Fruit fly (Drosophila melanogaster) whole organism, embryonic: ENCODE measurements around the gene Dhc93AB.
A peak's percentile ranks its signal among the peaks of the same experiment; 100 is the strongest.

Source experiments
- CG1024 ChIP-seq: fragments of 200-800 bp; sonication (Bioruptor generic); IDR thresholded peaks from 2 replicates; pipeline ENCODE4 v1.3.6; 2022; ENCODE audit warnings: missing biosample characterization, missing genetic modification characterization
- CG10274 ChIP-seq: fragments of 200-800 bp; sonication (Bioruptor generic); optimal IDR thresholded peaks from 3 replicates; lab custom pipeline; 2017; ENCODE audit warnings: missing biosample characterization, mild to moderate bottlenecking, missing genetic modification characterization
- CG10366 ChIP-seq: fragments of 200-800 bp; sonication (Bioruptor generic); IDR thresholded peaks from 2 replicates; pipeline ENCODE4 v1.3.6; 2022; ENCODE audit warnings: missing biosample characterization, missing genetic modification characterization
- CG10979 ChIP-seq: fragments of 200-800 bp; sonication (Bioruptor generic); optimal IDR thresholded peaks from 2 replicates; lab custom pipeline; 2018; ENCODE audit warnings: missing biosample characterization, mild to moderate bottlenecking, missing genetic modification characterization, moderate library complexity
- CG11085 ChIP-seq: fragments of 200-800 bp; sonication (Bioruptor generic); IDR thresholded peaks from 2 replicates; pipeline ENCODE4 v1.3.6; 2022; ENCODE audit warnings: missing biosample characterization, missing genetic modification characterization
- CG12299 ChIP-seq: fragments of 200-800 bp; sonication (Bioruptor generic); optimal IDR thresholded peaks from 2 replicates; lab custom pipeline; 2018; ENCODE audit warnings: missing biosample characterization, mild to moderate bottlenecking, missing genetic modification characterization
- CG13296 ChIP-seq: fragments of 200-800 bp; sonication (Bioruptor generic); optimal IDR thresholded peaks from 3 replicates; lab custom pipeline; 2018; ENCODE audit warnings: missing biosample characterization, mild to moderate bottlenecking, missing genetic modification characterization
- CG13775 ChIP-seq: fragments of 200-800 bp; sonication (Bioruptor generic); optimal IDR thresholded peaks from 3 replicates; lab custom pipeline; 2017; ENCODE audit warnings: missing biosample characterization, mild to moderate bottlenecking, missing genetic modification characterization
- CG17612 ChIP-seq: fragments of 200-800 bp; sonication (Bioruptor generic); IDR thresholded peaks from 2 replicates; pipeline ENCODE4 v1.3.6; 2022; ENCODE audit warnings: missing biosample characterization, missing genetic modification characterization
- CG17912 ChIP-seq: fragments of 200-800 bp; sonication (Bioruptor generic); optimal IDR thresholded peaks from 2 replicates; lab custom pipeline; 2018; ENCODE audit warnings: missing biosample characterization, mild to moderate bottlenecking, missing genetic modification characterization
- CG2116 ChIP-seq: fragments of 200-800 bp; sonication (Bioruptor generic); optimal IDR thresholded peaks from 3 replicates; lab custom pipeline; 2018; ENCODE audit warnings: missing biosample characterization, mild to moderate bottlenecking, missing genetic modification characterization
- CG2678 ChIP-seq: fragments of 200-800 bp; sonication (Bioruptor generic); optimal IDR thresholded peaks from 3 replicates; lab custom pipeline; 2019; ENCODE audit warnings: missing biosample characterization, mild to moderate bottlenecking, missing genetic modification characterization, moderate library complexity
- CG32532 ChIP-seq: fragments of 200-800 bp; sonication (Bioruptor generic); IDR thresholded peaks from 2 replicates; pipeline ENCODE4 v1.3.6; 2022; ENCODE audit warnings: missing biosample characterization, missing genetic modification characterization
- CG33213 ChIP-seq: fragments of 200-800 bp; sonication (Bioruptor generic); optimal IDR thresholded peaks from 3 replicates; lab custom pipeline; 2016; ENCODE audit warnings: missing biosample characterization, missing genetic modification characterization
- CG43689 ChIP-seq: fragments of 200-800 bp; sonication (Bioruptor generic); IDR thresholded peaks from 2 replicates; pipeline ENCODE4 v1.3.6; 2022; ENCODE audit warnings: missing biosample characterization, missing genetic modification characterization
- CG4854 ChIP-seq: fragments of 200-800 bp; sonication (Bioruptor generic); optimal IDR thresholded peaks from 2 replicates; lab custom pipeline; 2016; ENCODE audit warnings: missing biosample characterization, missing genetic modification characterization, inconsistent platforms
- CG5953 ChIP-seq: fragments of 200-800 bp; sonication (Bioruptor generic); IDR thresholded peaks from 2 replicates; pipeline ENCODE4 v1.3.6; 2022; ENCODE audit warnings: missing biosample characterization, missing genetic modification characterization
- CG6689 ChIP-seq: fragments of 200-800 bp; sonication (Bioruptor generic); IDR thresholded peaks from 2 replicates; pipeline ENCODE4 v1.3.6; 2022; ENCODE audit warnings: missing biosample characterization, missing genetic modification characterization
- CG6813 ChIP-seq: fragments of 200-800 bp; sonication (Bioruptor generic); optimal IDR thresholded peaks from 2 replicates; lab custom pipeline; 2017; ENCODE audit warnings: missing biosample characterization, missing genetic modification characterization, mild to moderate bottlenecking, moderate library complexity, missing genetic modification reagents
- CG8388 ChIP-seq: fragments of 200-800 bp; sonication (Bioruptor generic); optimal IDR thresholded peaks from 2 replicates; lab custom pipeline; 2019; ENCODE audit warnings: missing biosample characterization, mild to moderate bottlenecking, missing genetic modification characterization, moderate library complexity
- CoRest ChIP-seq: fragments of 200-800 bp; sonication (Bioruptor generic); optimal IDR thresholded peaks from 3 replicates; lab custom pipeline; 2018; ENCODE audit warnings: missing biosample characterization, mild to moderate bottlenecking, missing genetic modification characterization, moderate library complexity
- D19A ChIP-seq: fragments of 200-800 bp; optimal IDR thresholded peaks from 3 replicates; lab custom pipeline; 2019; ENCODE audit warnings: missing biosample characterization, mild to moderate bottlenecking, missing genetic modification characterization, moderate library complexity
- H2.0 ChIP-seq: fragments of 200-800 bp; sonication (Bioruptor generic); IDR thresholded peaks from 2 replicates; pipeline ENCODE4 v1.3.6; 2022; ENCODE audit warnings: missing biosample characterization, missing genetic modification characterization
- Hey ChIP-seq: fragments of 200-800 bp; sonication (Bioruptor generic); optimal IDR thresholded peaks from 3 replicates; lab custom pipeline; 2018; ENCODE audit warnings: missing biosample characterization, mild to moderate bottlenecking, missing genetic modification characterization
- NfI ChIP-seq: fragments of 200-800 bp; sonication (Bioruptor generic); optimal IDR thresholded peaks from 3 replicates; lab custom pipeline; 2018; ENCODE audit warnings: missing biosample characterization, mild to moderate bottlenecking, missing genetic modification characterization, moderate library complexity
- Sox102F ChIP-seq: fragments of 200-800 bp; sonication (Bioruptor generic); optimal IDR thresholded peaks from 2 replicates; lab custom pipeline; 2018; ENCODE audit warnings: missing biosample characterization, mild to moderate bottlenecking, missing genetic modification characterization, moderate library complexity
- al ChIP-seq: fragments of 200-800 bp; sonication (Bioruptor generic); IDR thresholded peaks from 2 replicates; pipeline ENCODE4 v1.3.6; 2022; ENCODE audit warnings: missing biosample characterization, missing genetic modification characterization
- ara ChIP-seq: fragments of 200-800 bp; sonication (Bioruptor generic); IDR thresholded peaks from 2 replicates; pipeline ENCODE4 v1.3.6; 2022; ENCODE audit warnings: missing biosample characterization, missing genetic modification characterization
- bab2 ChIP-seq: fragments of 200-800 bp; sonication (Bioruptor generic); optimal IDR thresholded peaks from 2 replicates; lab custom pipeline; 2016; ENCODE audit warnings: missing biosample characterization, missing genetic modification characterization
- btn ChIP-seq: fragments of 200-800 bp; sonication (Bioruptor generic); optimal IDR thresholded peaks from 2 replicates; lab custom pipeline; 2016; ENCODE audit warnings: missing biosample characterization, missing genetic modification characterization
- chinmo ChIP-seq: fragments of 200-800 bp; sonication (Bioruptor generic); IDR thresholded peaks from 4 replicates; pipeline ENCODE4 v1.3.6; 2022; ENCODE audit warnings: missing biosample characterization, missing genetic modification characterization; ENCODE audit not compliant: partially characterized antibody
- chn ChIP-seq: fragments of 200-800 bp; sonication (Bioruptor generic); optimal IDR thresholded peaks from 2 replicates; lab custom pipeline; 2016; ENCODE audit warnings: missing biosample characterization, missing genetic modification characterization
- dan ChIP-seq: fragments of 200-800 bp; sonication (Bioruptor generic); IDR thresholded peaks from 2 replicates; pipeline ENCODE4 v1.3.6; 2022; ENCODE audit warnings: missing biosample characterization, missing genetic modification characterization
- dati ChIP-seq: fragments of 200-800 bp; sonication (Bioruptor generic); IDR thresholded peaks from 2 replicates; pipeline ENCODE4 v1.3.6; 2022; ENCODE audit warnings: missing biosample characterization, missing genetic modification characterization
- dm ChIP-seq: fragments of 200-800 bp; sonication (Bioruptor generic); optimal IDR thresholded peaks from 3 replicates; lab custom pipeline; 2016; ENCODE audit warnings: missing biosample characterization, missing genetic modification characterization
- dmrt99B ChIP-seq: fragments of 200-800 bp; sonication (Bioruptor generic); optimal IDR thresholded peaks from 2 replicates; lab custom pipeline; 2018; ENCODE audit warnings: missing biosample characterization, mild to moderate bottlenecking, missing genetic modification characterization, moderate library complexity
- en ChIP-seq: fragments of 200-800 bp; sonication (Bioruptor generic); optimal IDR thresholded peaks from 2 replicates; lab custom pipeline; 2016; ENCODE audit warnings: missing biosample characterization, missing genetic modification characterization
- fd102C ChIP-seq: fragments of 200-800 bp; sonication (Bioruptor generic); optimal IDR thresholded peaks from 2 replicates; lab custom pipeline; 2018; ENCODE audit warnings: missing biosample characterization, mild to moderate bottlenecking, missing genetic modification characterization, moderate library complexity
- fd96Cb ChIP-seq: fragments of 200-800 bp; sonication (Bioruptor generic); optimal IDR thresholded peaks from 2 replicates; lab custom pipeline; 2018; ENCODE audit warnings: missing biosample characterization, mild to moderate bottlenecking, missing genetic modification characterization, moderate library complexity
- gt ChIP-seq: fragments of 200-800 bp; sonication (Bioruptor generic); IDR thresholded peaks from 2 replicates; pipeline ENCODE4 v1.3.6; 2022; ENCODE audit warnings: missing biosample characterization, missing genetic modification characterization
- inv ChIP-seq: fragments of 200-800 bp; sonication (Bioruptor generic); IDR thresholded peaks from 2 replicates; pipeline ENCODE4 v1.3.6; 2022; ENCODE audit warnings: missing biosample characterization, missing genetic modification characterization; ENCODE audit not compliant: partially characterized antibody
- jigr1 ChIP-seq: fragments of 200-800 bp; sonication (Bioruptor generic); IDR thresholded peaks from 3 replicates; pipeline ENCODE4 v1.3.6; 2022; ENCODE audit warnings: missing biosample characterization, missing genetic modification characterization
- pho ChIP-seq: fragments of 200-800 bp; sonication (Bioruptor generic); optimal IDR thresholded peaks from 2 replicates; lab custom pipeline; 2016; ENCODE audit warnings: missing biosample characterization, missing genetic modification characterization
- pnt ChIP-seq: fragments of 200-800 bp; sonication (Bioruptor generic); optimal IDR thresholded peaks from 3 replicates; lab custom pipeline; 2016; ENCODE audit warnings: missing biosample characterization, missing genetic modification characterization
- prd ChIP-seq, 3 experiments: fragments of >200 bp in 2 of 3; fragments of 200-800 bp in 1 of 3; sonication (Bioruptor generic) in 1 of 3; optimal IDR thresholded peaks in 2 of 3; IDR thresholded peaks in 1 of 3; 2 replicates in 2 of 3; 3 replicates in 1 of 3; pipeline versions ENCODE4 v1.3.6 to Lab custom; 2017 to 2022; ENCODE audit warnings: missing biosample characterization in 1 of 3, missing genetic modification characterization in 1 of 3
- ro ChIP-seq: fragments of 200-800 bp; sonication (Bioruptor generic); IDR thresholded peaks from 2 replicates; pipeline ENCODE4 v1.3.6; 2022; ENCODE audit warnings: missing biosample characterization, missing genetic modification characterization
- salm ChIP-seq: fragments of 200-800 bp; sonication (Bioruptor generic); optimal IDR thresholded peaks from 2 replicates; lab custom pipeline; 2018; ENCODE audit warnings: missing biosample characterization, mild to moderate bottlenecking, missing genetic modification characterization
- sd ChIP-seq: fragments of 200-800 bp; sonication (Bioruptor generic); optimal IDR thresholded peaks from 3 replicates; lab custom pipeline; 2018; ENCODE audit warnings: missing biosample characterization, mild to moderate bottlenecking, missing genetic modification characterization, moderate library complexity
- sna ChIP-seq: fragments of 200-800 bp; sonication (Bioruptor generic); IDR thresholded peaks from 2 replicates; pipeline ENCODE4 v1.3.6; 2022; ENCODE audit warnings: missing biosample characterization, missing genetic modification characterization; ENCODE audit not compliant: partially characterized antibody
- trem ChIP-seq: fragments of 200-800 bp; optimal IDR thresholded peaks from 3 replicates; lab custom pipeline; 2019; ENCODE audit warnings: missing biosample characterization, mild to moderate bottlenecking, missing genetic modification characterization, moderate library complexity

Dhc93AB gene

DNA sequence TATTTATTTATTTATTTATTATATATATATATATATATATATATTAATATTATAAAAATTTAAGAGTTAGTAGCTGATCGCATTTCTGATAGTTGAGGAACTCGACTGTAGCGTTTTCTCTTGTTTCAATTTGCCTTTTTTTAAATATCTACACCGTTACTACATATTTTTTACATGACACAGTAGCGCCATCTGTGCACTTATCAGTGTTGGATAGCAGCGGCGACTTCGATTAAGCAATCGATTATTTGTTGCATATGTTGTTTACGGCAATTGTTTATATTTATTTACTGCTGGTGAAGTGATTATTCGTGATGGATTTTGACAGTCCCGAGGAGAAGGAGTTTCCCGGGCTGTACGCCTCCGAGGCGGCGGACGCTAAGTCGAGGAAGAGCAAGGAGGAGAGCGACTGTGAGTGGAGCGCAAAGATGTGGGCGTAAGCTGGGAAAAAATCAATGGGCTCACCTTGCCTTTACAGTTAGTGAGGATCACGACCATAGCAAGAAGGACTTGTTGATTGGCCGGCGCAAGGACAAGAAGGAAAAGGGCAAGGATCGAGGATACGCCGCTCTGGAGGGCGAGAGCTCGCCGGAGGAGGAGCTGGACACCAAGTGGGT lies 24.7 kb downstream of the Dhc93AB start, which contains the start of gene Rlip (continued):
- TF ChIP-seq CG17912 (GFP tag; lab: Kevin White, UChicago), result no peak
- no peak; the same call in 1 of the 2 replicates for TF ChIP-seq CG10366 (GFP tag; lab: Robert Waterston, UW)
- peak; percentile 53 for TF ChIP-seq inv (GFP tag; lab: Robert Waterston, UW)
- peak; percentile 45 for TF ChIP-seq bab2 (GFP tag; lab: Kevin White, UChicago)
- peak; percentile 20 for TF ChIP-seq CG2678 (tag; lab: Kevin White, UChicago)
- no peak for TF ChIP-seq CG8388 (GFP tag; lab: Kevin White, UChicago)
- TF ChIP-seq CG10274 (GFP tag; lab: Kevin White, UChicago), result no peak
- TF ChIP-seq CoRest (tag; lab: Kevin White, UChicago), result no peak
- TF ChIP-seq CG6689 (GFP tag; lab: Robert Waterston, UW), result no peak
- 0 out of 4 replicates have a peak, but pooled peaks have one; percentile 60 for TF ChIP-seq chinmo (GFP tag; lab: Robert Waterston, UW)
- no peak for TF ChIP-seq sd (tag; lab: Kevin White, UChicago)
- no peak for TF ChIP-seq D19A (tag; lab: Kevin White, UChicago)
- TF ChIP-seq CG6813 (GFP tag; lab: Kevin White, UChicago), result no peak
- TF ChIP-seq al (GFP tag; lab: Robert Waterston, UW), result no peak
- no peak for TF ChIP-seq jigr1 (GFP tag; lab: Robert Waterston, UW)
- TF ChIP-seq dan (GFP tag; lab: Robert Waterston, UW), result no peak
- no peak for TF ChIP-seq CG17612 (GFP tag; lab: Robert Waterston, UW)
- TF ChIP-seq Hey (tag; lab: Kevin White, UChicago), result no peak
- TF ChIP-seq CG13775 (GFP tag; lab: Kevin White, UChicago), result no peak
- TF ChIP-seq pho (GFP tag; lab: Kevin White, UChicago), result peak; percentile 42
- peak; percentile 34 for TF ChIP-seq Sox102F (GFP tag; lab: Kevin White, UChicago)
- no peak for TF ChIP-seq ara (GFP tag; lab: Robert Waterston, UW)
- no peak for TF ChIP-seq CG43689 (GFP tag; lab: Robert Waterston, UW)
- no peak for TF ChIP-seq dati (GFP tag; lab: Robert Waterston, UW)
- no peak for TF ChIP-seq CG10979 (tag; lab: Kevin White, UChicago)
- TF ChIP-seq CG5953, result no peak
- TF ChIP-seq ro, result no peak; the same call in 1 of the 2 replicates
- TF ChIP-seq trem (tag; lab: Kevin White, UChicago), result peak; percentile 57
- 0 out of 2 replicates have a peak, but pooled peaks have one; percentile 42 for TF ChIP-seq CG11085
- no peak for TF ChIP-seq salm (tag; lab: Kevin White, UChicago)
- TF ChIP-seq prd (optimal IDR thresholded peaks at IDR 0.05; lab: Kevin White, UChicago), result no peak
- TF ChIP-seq prd (GFP tag; IDR thresholded peaks at IDR 0.05; lab: Robert Waterston, UW), result peak; percentile 37; the same call in 1 of the 3 replicates
- no peak for TF ChIP-seq fd102C
- TF ChIP-seq sna (GFP tag; lab: Robert Waterston, UW), result peak; percentile 38; the same call in 1 of the 2 replicates
- peak; percentile 15 for TF ChIP-seq CG13296 (GFP tag; lab: Kevin White, UChicago)
- peak; percentile 22 for TF ChIP-seq chn (GFP tag; lab: Kevin White, UChicago)
- TF ChIP-seq dm (GFP tag; lab: Kevin White, UChicago), result peak; percentile 10
- peak; percentile 44 for TF ChIP-seq CG4854 (GFP tag; lab: Kevin White, UChicago)
- TF ChIP-seq fd96Cb (tag; lab: Kevin White, UChicago), result no peak
- TF ChIP-seq btn (GFP tag; lab: Kevin White, UChicago), result peak; percentile 20
- no peak for TF ChIP-seq gt
- TF ChIP-seq CG32532 (GFP tag; lab: Robert Waterston, UW), result peak; percentile 62
- no peak for TF ChIP-seq CG1024 (GFP tag; lab: Robert Waterston, UW)
- no peak for TF ChIP-seq CG12299 (tag; lab: Kevin White, UChicago)
- TF ChIP-seq CG33213 (GFP tag; lab: Kevin White, UChicago), result peak; percentile 75
- peak; percentile 12 for TF ChIP-seq dmrt99B (tag; lab: Kevin White, UChicago)
- no peak for TF ChIP-seq en (GFP tag; lab: Kevin White, UChicago)
- TF ChIP-seq pnt (GFP tag; lab: Kevin White, UChicago), result peak; percentile 25
- TF ChIP-seq H2.0 (GFP tag; lab: Robert Waterston, UW), result no peak
- TF ChIP-seq CG2116 (GFP tag; lab: Kevin White, UChicago), result peak; percentile 65
- peak; percentile 46 for TF ChIP-seq NfI (GFP tag; lab: Kevin White, UChicago)
